Worm (Caenorhabditis elegans) whole organism, mixed stage, embryonic: ENCODE data around the gene srx-102.

Source experiments
- bed-3 ChIP-seq: fragments of 200-800 bp; sonication (Bioruptor generic); optimal IDR thresholded peaks from 3 replicates; lab custom pipeline; 2018; ENCODE audit warnings: mild to moderate bottlenecking, missing genetic modification characterization, moderate library complexity, missing compliant biosample characterization
- blmp-1 ChIP-seq: fragments of 150-350 bp; optimal IDR thresholded peaks from 2 replicates; lab custom pipeline; 2014; ENCODE audit warnings: missing biosample characterization, missing genetic modification characterization
- ceh-39 ChIP-seq: fragments of 150-350 bp; optimal IDR thresholded peaks from 2 replicates; lab custom pipeline; 2014; ENCODE audit warnings: missing biosample characterization, missing genetic modification characterization
- ceh-43 ChIP-seq: fragments of 200-800 bp; sonication (Bioruptor generic); optimal IDR thresholded peaks from 2 replicates; lab custom pipeline; 2018; ENCODE audit warnings: mild to moderate bottlenecking, missing genetic modification characterization, moderate library complexity, missing compliant biosample characterization
- ceh-83 ChIP-seq: fragments of 200-800 bp; sonication (Bioruptor generic); optimal IDR thresholded peaks from 2 replicates; lab custom pipeline; 2018; ENCODE audit warnings: mild to moderate bottlenecking, missing genetic modification characterization, missing compliant biosample characterization
- ces-1 ChIP-seq: fragments of 150-350 bp; optimal IDR thresholded peaks from 2 replicates; lab custom pipeline; 2014; ENCODE audit warnings: missing biosample characterization, missing genetic modification reagents, missing genetic modification characterization
- cnd-1 ChIP-seq: fragments of 200-800 bp; sonication (Bioruptor generic); optimal IDR thresholded peaks from 2 replicates; lab custom pipeline; 2018; ENCODE audit warnings: mild to moderate bottlenecking, missing genetic modification characterization, missing compliant biosample characterization
- drap-1 ChIP-seq: fragments of 200-800 bp; sonication (Bioruptor generic); optimal IDR thresholded peaks from 3 replicates; lab custom pipeline; 2018; ENCODE audit warnings: mild to moderate bottlenecking, missing genetic modification characterization, missing compliant biosample characterization
- elt-1 ChIP-seq: sonication (generic microtip); optimal IDR thresholded peaks from 2 replicates; lab custom pipeline; 2017; ENCODE audit warnings: missing genetic modification characterization, mild to moderate bottlenecking, missing compliant biosample characterization, antibody characterized with exemption, moderate library complexity, borderline replicate concordance; ENCODE audit not compliant: insufficient read depth
- elt-3 ChIP-seq: fragments of 150-350 bp; optimal IDR thresholded peaks from 2 replicates; lab custom pipeline; 2014; ENCODE audit warnings: missing biosample characterization, missing genetic modification characterization
- flh-1 ChIP-seq: fragments of 200-800 bp; sonication (Bioruptor generic); optimal IDR thresholded peaks from 2 replicates; lab custom pipeline; 2018; ENCODE audit warnings: mild to moderate bottlenecking, missing genetic modification characterization, moderate library complexity, missing compliant biosample characterization
- ham-2 ChIP-seq: fragments of 200-800 bp; sonication (Bioruptor generic); optimal IDR thresholded peaks from 2 replicates; lab custom pipeline; 2018; ENCODE audit warnings: mild to moderate bottlenecking, missing genetic modification characterization, missing compliant biosample characterization
- hlh-1 ChIP-seq: fragments of 150-350 bp; optimal IDR thresholded peaks from 2 replicates; lab custom pipeline; 2014; ENCODE audit warnings: missing biosample characterization, missing genetic modification reagents, missing genetic modification characterization
- lin-13 ChIP-seq: fragments of 150-350 bp; optimal IDR thresholded peaks from 2 replicates; lab custom pipeline; 2014; ENCODE audit warnings: missing biosample characterization, missing genetic modification characterization
- lin-32 ChIP-seq: fragments of 200-800 bp; sonication (Bioruptor generic); optimal IDR thresholded peaks from 2 replicates; lab custom pipeline; 2018; ENCODE audit warnings: mild to moderate bottlenecking, missing genetic modification characterization, missing compliant biosample characterization
- lsy-2 ChIP-seq: fragments of 150-350 bp; optimal IDR thresholded peaks from 2 replicates; lab custom pipeline; 2014; ENCODE audit warnings: missing biosample characterization, missing genetic modification characterization
- mab-5 ChIP-seq: fragments of 150-350 bp; optimal IDR thresholded peaks from 2 replicates; lab custom pipeline; 2014; ENCODE audit warnings: missing biosample characterization, missing genetic modification characterization
- mep-1 ChIP-seq: fragments of 150-350 bp; optimal IDR thresholded peaks from 2 replicates; lab custom pipeline; 2017; ENCODE audit warnings: missing biosample characterization, missing genetic modification reagents, missing genetic modification characterization, inconsistent platforms
- mls-2 ChIP-seq: sonication (generic microtip); optimal IDR thresholded peaks from 2 replicates; lab custom pipeline; 2016; ENCODE audit warnings: mild to moderate bottlenecking, missing genetic modification characterization, moderate library complexity, missing compliant biosample characterization
- nhr-12 ChIP-seq: fragments of 150-350 bp; optimal IDR thresholded peaks from 2 replicates; lab custom pipeline; 2014; ENCODE audit warnings: missing biosample characterization, missing genetic modification characterization
- nhr-2 ChIP-seq: fragments of 150-350 bp; optimal IDR thresholded peaks from 2 replicates; lab custom pipeline; 2014; ENCODE audit warnings: missing biosample characterization, missing genetic modification characterization
- nhr-237 ChIP-seq: fragments of 150-350 bp; optimal IDR thresholded peaks from 2 replicates; lab custom pipeline; 2014; ENCODE audit warnings: missing biosample characterization, missing genetic modification characterization
- nhr-28 ChIP-seq: fragments of 150-350 bp; optimal IDR thresholded peaks from 2 replicates; lab custom pipeline; 2014; ENCODE audit warnings: missing biosample characterization, missing genetic modification characterization
- nhr-76 ChIP-seq: sonication (generic microtip); optimal IDR thresholded peaks from 2 replicates; lab custom pipeline; 2017; ENCODE audit warnings: missing biosample characterization, missing genetic modification characterization
- pha-4 ChIP-seq: fragments of 150-350 bp; optimal IDR thresholded peaks from 2 replicates; lab custom pipeline; 2018; ENCODE audit warnings: missing biosample characterization, missing genetic modification reagents, missing genetic modification characterization
- sem-2 ChIP-seq: fragments of 200-800 bp; sonication (Bioruptor generic); optimal IDR thresholded peaks from 2 replicates; lab custom pipeline; 2018; ENCODE audit warnings: mild to moderate bottlenecking, missing genetic modification characterization, missing compliant biosample characterization
- sptf-1 ChIP-seq: sonication (generic microtip); optimal IDR thresholded peaks from 2 replicates; lab custom pipeline; 2017; ENCODE audit warnings: mild to moderate bottlenecking, missing genetic modification characterization, moderate library complexity, missing compliant biosample characterization
- tbx-8 ChIP-seq: fragments of 200-800 bp; sonication (Bioruptor generic); optimal IDR thresholded peaks from 2 replicates; lab custom pipeline; 2018; ENCODE audit warnings: mild to moderate bottlenecking, missing genetic modification characterization, moderate library complexity, missing compliant biosample characterization
- unc-120 ChIP-seq: sonication (generic microtip); optimal IDR thresholded peaks from 2 replicates; lab custom pipeline; 2017; ENCODE audit warnings: missing genetic modification characterization, missing compliant biosample characterization; ENCODE audit not compliant: poor library complexity, severe bottlenecking
- unc-39 ChIP-seq: fragments of 150-350 bp; optimal IDR thresholded peaks from 2 replicates; lab custom pipeline; 2014; ENCODE audit warnings: missing biosample characterization, missing genetic modification characterization
- unc-62 ChIP-seq: fragments of 150-350 bp; optimal IDR thresholded peaks from 2 replicates; lab custom pipeline; 2014; ENCODE audit warnings: missing biosample characterization, missing genetic modification reagents, missing genetic modification characterization
- zip-8 ChIP-seq: fragments of 150-350 bp; optimal IDR thresholded peaks from 2 replicates; lab custom pipeline; 2014; ENCODE audit warnings: missing biosample characterization, missing genetic modification characterization
- ztf-11 ChIP-seq: fragments of 150-350 bp; optimal IDR thresholded peaks from 2 replicates; lab custom pipeline; 2014; ENCODE audit warnings: missing biosample characterization, missing genetic modification characterization

srx-102 gene

DNA sequence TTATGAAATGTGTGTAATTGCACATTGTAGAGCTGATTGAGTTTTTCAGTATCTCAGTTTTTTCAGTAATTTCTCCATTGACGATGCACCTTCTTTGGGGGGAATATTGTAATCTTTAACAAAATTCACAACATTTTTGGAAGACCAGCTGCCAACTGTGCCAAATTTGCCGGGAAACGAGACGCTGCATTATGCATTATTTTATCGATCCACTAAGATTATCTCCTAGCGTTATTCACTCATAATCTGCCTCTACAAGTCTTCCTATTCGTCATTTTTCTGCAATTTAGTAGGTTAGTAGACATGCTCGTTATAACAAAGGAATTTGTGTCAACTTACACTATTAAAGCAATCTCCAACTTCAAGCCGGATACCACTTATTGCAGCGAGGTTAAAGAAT lies 37.2 kb upstream of the srx-102 start, which contains the start of the genes sdz-12 and bath-31:
TSS of gene sdz-12 (minus strand) at position 101 of the 400 bp plus-strand sequence.
TSS of gene bath-31 (plus strand) at position 251 of the 400 bp plus-strand sequence.
- TF ChIP-seq nhr-2 (no peak), ham-2 (GFP tag; lab: Kevin White, UChicago) (no peak), ceh-39 (tag; lab: Kevin White, UChicago) (no peak), elt-3 (tag; lab: Kevin White, UChicago) (no peak), blmp-1 (tag; lab: Kevin White, UChicago) (no peak), ceh-83 (no peak), tbx-8 (GFP tag; lab: Kevin White, UChicago) (no peak), elt-1 (no peak), sptf-1 (tag; lab: Kevin White, UChicago) (no peak), lsy-2 (no peak), flh-1 (GFP tag; lab: Kevin White, UChicago) (no peak)

DNA sequence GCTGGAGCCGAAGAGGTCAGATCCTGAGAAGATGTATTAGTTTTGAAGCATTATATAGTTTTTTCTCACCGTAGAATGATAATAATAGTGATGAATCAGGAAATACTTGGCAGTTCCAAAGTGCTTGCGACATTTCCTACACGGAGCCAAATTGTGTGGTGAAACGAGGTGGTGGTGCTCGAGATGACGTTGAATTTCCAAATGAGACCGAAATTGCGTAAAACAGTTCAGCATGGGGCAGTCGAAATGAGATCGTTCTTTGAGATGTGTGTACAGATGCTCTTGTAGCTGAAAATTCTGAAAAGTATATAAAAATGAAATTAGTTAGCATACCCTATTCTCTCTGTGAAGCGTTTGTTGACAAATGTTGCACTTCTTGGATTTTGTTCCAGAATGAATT lies 33.4 kb upstream of the srx-102 start, which contains the start of gene C46E10.8:
TSS of gene C46E10.8 (minus strand) at position 101 of the 400 bp plus-strand sequence.
- TF ChIP-seq ham-2 (GFP tag; lab: Kevin White, UChicago): no peak
- no peak for TF ChIP-seq hlh-1 (tag; lab: Kevin White, UChicago)
- TF ChIP-seq ztf-11 (tag; lab: Kevin White, UChicago): no peak
- TF ChIP-seq mep-1: no peak
- no peak for TF ChIP-seq lin-32
- TF ChIP-seq blmp-1 (tag; lab: Kevin White, UChicago): no peak
- no peak for TF ChIP-seq cnd-1
- TF ChIP-seq pha-4 (tag; lab: Kevin White, UChicago): no peak
- no peak for TF ChIP-seq nhr-237 (tag; lab: Kevin White, UChicago)
- TF ChIP-seq nhr-28: no peak

DNA sequence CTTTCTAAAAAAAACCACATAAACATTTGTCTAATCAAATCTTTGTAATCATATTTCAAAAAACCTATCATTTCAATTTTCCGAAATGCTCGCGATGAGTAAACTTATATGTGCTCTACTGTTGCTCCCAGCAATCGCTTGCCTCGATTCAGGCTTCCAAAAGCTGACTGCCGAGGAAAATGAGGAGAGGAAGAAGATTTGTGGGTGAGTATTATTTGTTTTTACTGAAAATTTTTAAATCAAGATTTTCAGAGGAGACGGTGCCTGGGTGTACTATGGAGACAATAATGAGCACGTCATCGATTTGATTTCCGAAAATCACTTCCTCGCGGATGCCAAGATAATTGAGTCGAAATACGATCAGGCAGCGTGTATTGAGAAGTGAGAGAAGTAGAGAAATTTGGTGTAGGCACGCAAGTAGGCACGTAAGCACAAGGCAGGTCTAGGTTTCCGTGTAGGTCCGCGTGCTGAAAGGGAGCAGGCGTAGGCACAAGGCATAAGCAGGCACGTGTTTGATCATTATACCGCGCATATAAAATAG lies 29.7 kb upstream of the srx-102 start, which contains the start of gene C46E10.1:
TSS of gene C46E10.1 (plus strand) at position 51 of the 541 bp plus-strand sequence.
- TF ChIP-seq mep-1: no peak
- no peak for TF ChIP-seq mab-5 (tag; lab: Kevin White, UChicago)
- no peak for TF ChIP-seq lin-13
- no peak for TF ChIP-seq blmp-1 (tag; lab: Kevin White, UChicago)
- no peak for TF ChIP-seq unc-62 (GFP tag; lab: Kevin White, UChicago)
- no peak for TF ChIP-seq sem-2 (GFP tag; lab: Kevin White, UChicago)
- TF ChIP-seq zip-8 (tag; lab: Kevin White, UChicago): no peak
- no peak for TF ChIP-seq tbx-8 (GFP tag; lab: Kevin White, UChicago)
- TF ChIP-seq, all 35 proteins: peak for 0

DNA sequence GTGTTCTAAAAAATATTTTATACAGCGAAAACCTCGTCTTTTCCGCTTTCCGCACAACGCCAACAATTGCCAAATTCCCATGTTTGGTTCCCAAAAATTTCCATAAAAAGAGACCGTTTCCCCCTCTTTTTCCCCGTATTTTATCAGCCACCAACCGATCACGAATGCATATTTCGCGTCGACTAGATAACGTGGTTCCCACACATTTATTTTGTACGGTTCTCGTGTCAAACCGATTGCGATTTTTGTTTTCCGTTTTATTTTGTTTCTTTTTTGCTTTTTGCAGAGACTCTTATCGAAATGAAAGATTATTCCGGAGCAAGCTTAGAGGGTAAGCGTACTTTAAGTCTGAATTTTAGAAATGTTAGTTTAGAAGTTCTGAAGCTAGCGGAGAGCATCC lies 26.5 kb upstream of the srx-102 start, which contains the start of gene C46E10.3:
TSS of gene C46E10.3 (plus strand) at position 301 of the 400 bp plus-strand sequence.
- TF ChIP-seq nhr-2 (no peak), lin-13 (no peak), sem-2 (GFP tag; lab: Kevin White, UChicago) (no peak), ceh-39 (tag; lab: Kevin White, UChicago) (no peak), sptf-1 (tag; lab: Kevin White, UChicago) (no peak), nhr-12 (no peak), ceh-83 (no peak), mep-1 (no peak), ces-1 (GFP tag; lab: Kevin White, UChicago) (no peak), bed-3 (GFP tag; lab: Kevin White, UChicago) (no peak), ztf-11 (tag; lab: Kevin White, UChicago) (no peak), mls-2 (tag; lab: Kevin White, UChicago) (no peak), unc-62 (GFP tag; lab: Kevin White, UChicago) (no peak), tbx-8 (GFP tag; lab: Kevin White, UChicago) (no peak), unc-120 (tag; lab: Kevin White, UChicago) (no peak), zip-8 (tag; lab: Kevin White, UChicago) (no peak), ceh-43 (GFP tag; lab: Kevin White, UChicago) (no peak), elt-1 (no peak), lsy-2 (no peak), blmp-1 (tag; lab: Kevin White, UChicago) (no peak)

DNA sequence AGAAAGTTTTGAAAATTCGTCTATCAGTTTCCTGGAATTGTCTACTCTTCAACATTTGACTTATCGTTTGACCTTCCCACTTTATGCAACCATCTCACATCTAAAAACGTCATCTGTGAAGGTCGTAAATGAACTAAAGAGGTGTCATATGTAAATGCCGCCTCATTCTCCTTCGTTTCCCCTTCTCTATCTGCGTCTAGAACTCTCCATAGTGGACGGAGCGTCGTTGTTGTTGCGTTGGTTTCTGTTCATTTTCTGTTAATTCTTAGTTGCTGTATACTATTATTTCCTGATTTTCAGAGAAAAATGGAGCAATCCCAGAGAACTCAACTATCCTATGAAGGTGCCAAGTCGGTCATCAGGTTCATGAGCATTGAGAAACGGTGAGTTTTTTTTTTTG lies 22.4 kb upstream of the srx-102 start, which contains the start of gene fbxc-52:
TSS of gene fbxc-52 (plus strand) at position 301 of the 400 bp plus-strand sequence.
- TF ChIP-seq lin-13: no peak
- no peak for TF ChIP-seq ceh-43 (GFP tag; lab: Kevin White, UChicago)
- TF ChIP-seq mep-1: no peak
- no peak for TF ChIP-seq ztf-11 (tag; lab: Kevin White, UChicago)
- no peak for TF ChIP-seq mls-2 (tag; lab: Kevin White, UChicago)
- TF ChIP-seq nhr-237 (tag; lab: Kevin White, UChicago): no peak
- no peak for TF ChIP-seq pha-4 (tag; lab: Kevin White, UChicago)
- no peak for TF ChIP-seq ham-2 (GFP tag; lab: Kevin White, UChicago)
- TF ChIP-seq unc-39 (tag; lab: Kevin White, UChicago): no peak
- TF ChIP-seq bed-3 (GFP tag; lab: Kevin White, UChicago): no peak
- TF ChIP-seq sptf-1 (tag; lab: Kevin White, UChicago): no peak
- no peak for TF ChIP-seq elt-1
- TF ChIP-seq cnd-1: no peak
- TF ChIP-seq drap-1 (GFP tag; lab: Kevin White, UChicago): no peak
- no peak for TF ChIP-seq lsy-2
- TF ChIP-seq zip-8 (tag; lab: Kevin White, UChicago): no peak
- no peak for TF ChIP-seq elt-3 (tag; lab: Kevin White, UChicago)
- TF ChIP-seq nhr-76: no peak
- no peak for TF ChIP-seq sem-2 (GFP tag; lab: Kevin White, UChicago)
- no peak for TF ChIP-seq nhr-2
